Worm (Caenorhabditis elegans) whole organism, L2 larva: ENCODE measurements around the gene srd-43.

ENCODE experiments used
- aly-2 ChIP-seq: fragments of 150-350 bp; optimal IDR thresholded peaks from 2 replicates; lab custom pipeline; 2014; ENCODE audit warnings: missing biosample characterization, missing genetic modification characterization
- egl-27 ChIP-seq: sonication (generic microtip); optimal IDR thresholded peaks from 3 replicates; lab custom pipeline; 2017; ENCODE audit warnings: missing biosample characterization, missing genetic modification reagents, missing genetic modification characterization
- elt-3 ChIP-seq: sonication (generic microtip); optimal IDR thresholded peaks from 2 replicates; lab custom pipeline; 2017; ENCODE audit warnings: missing biosample characterization, missing genetic modification characterization
- lin-39 ChIP-seq: fragments of 150-350 bp; optimal IDR thresholded peaks from 2 replicates; lab custom pipeline; 2014; ENCODE audit warnings: missing biosample characterization, missing genetic modification reagents, missing genetic modification characterization
- lsy-2 ChIP-seq, 2 experiments: fragments of 150-350 bp in 1 of 2; sonication (generic microtip) in 1 of 2; optimal IDR thresholded peaks; 2 replicates each; lab custom pipeline; 2014 to 2017; ENCODE audit warnings: missing biosample characterization in 2 of 2, missing genetic modification characterization in 2 of 2
- nhr-129 ChIP-seq: fragments of 150-350 bp; optimal IDR thresholded peaks from 2 replicates; lab custom pipeline; 2014; ENCODE audit warnings: missing biosample characterization, missing genetic modification characterization
- nhr-23 ChIP-seq: fragments of 150-350 bp; optimal IDR thresholded peaks from 2 replicates; lab custom pipeline; 2014; ENCODE audit warnings: missing biosample characterization, missing genetic modification reagents, missing genetic modification characterization
- nhr-6 ChIP-seq: fragments of 150-350 bp; optimal IDR thresholded peaks from 2 replicates; lab custom pipeline; 2014; ENCODE audit warnings: missing biosample characterization, missing genetic modification characterization
- peb-1 ChIP-seq: fragments of 150-350 bp; optimal IDR thresholded peaks from 2 replicates; lab custom pipeline; 2014; ENCODE audit warnings: missing biosample characterization, missing genetic modification characterization
- snpc-4 ChIP-seq: fragments of 150-350 bp; optimal IDR thresholded peaks from 2 replicates; lab custom pipeline; 2014; ENCODE audit warnings: missing biosample characterization, missing genetic modification characterization
- ztf-11 ChIP-seq: sonication (generic microtip); optimal IDR thresholded peaks from 2 replicates; lab custom pipeline; 2017; ENCODE audit warnings: missing biosample characterization, missing genetic modification characterization

DNA sequence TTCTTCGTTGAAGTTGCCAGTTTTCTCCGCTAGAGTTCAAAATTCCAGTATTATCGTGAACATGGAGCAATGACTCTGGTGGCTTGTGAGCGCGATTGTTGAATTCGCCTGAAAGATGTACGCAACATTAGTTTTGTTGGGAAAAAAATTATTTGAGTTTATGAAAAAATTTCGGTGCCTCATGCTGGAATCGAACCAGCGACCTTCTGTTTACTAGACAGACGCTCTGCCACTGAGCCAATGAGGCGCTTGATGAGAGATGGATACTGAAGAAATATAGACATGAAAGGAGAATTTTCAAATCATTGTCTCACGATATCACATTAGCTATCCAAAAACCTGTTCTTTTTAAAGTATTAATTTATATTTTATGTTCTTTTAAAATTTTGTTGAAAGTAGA, 22.2 kb downstream of the srd-43 start:
- no peak for TF ChIP-seq peb-1 (tag; lab: Kevin White, UChicago)
- no peak for TF ChIP-seq nhr-6 (tag; lab: Kevin White, UChicago)
- TF ChIP-seq lsy-2 (tag; optimal IDR thresholded peaks at IDR 0.05; lab: Kevin White, UChicago) = no peak
- TF ChIP-seq lin-39 (tag; lab: Kevin White, UChicago) = no peak
- TF ChIP-seq elt-3 (tag; lab: Kevin White, UChicago) = no peak
- no peak for TF ChIP-seq aly-2 (tag; lab: Kevin White, UChicago)
- TF ChIP-seq snpc-4 = no peak
- TF ChIP-seq ztf-11 (tag; lab: Kevin White, UChicago) = no peak
- TF ChIP-seq nhr-23 (tag; lab: Kevin White, UChicago) = no peak
- no peak for TF ChIP-seq nhr-129 (tag; lab: Kevin White, UChicago)
- TF ChIP-seq egl-27 (tag; lab: Kevin White, UChicago) = no peak
